Fruit fly (Drosophila melanogaster): Measurements from ENCODE around the gene Gr66a.

Gr66a gene

DNA sequence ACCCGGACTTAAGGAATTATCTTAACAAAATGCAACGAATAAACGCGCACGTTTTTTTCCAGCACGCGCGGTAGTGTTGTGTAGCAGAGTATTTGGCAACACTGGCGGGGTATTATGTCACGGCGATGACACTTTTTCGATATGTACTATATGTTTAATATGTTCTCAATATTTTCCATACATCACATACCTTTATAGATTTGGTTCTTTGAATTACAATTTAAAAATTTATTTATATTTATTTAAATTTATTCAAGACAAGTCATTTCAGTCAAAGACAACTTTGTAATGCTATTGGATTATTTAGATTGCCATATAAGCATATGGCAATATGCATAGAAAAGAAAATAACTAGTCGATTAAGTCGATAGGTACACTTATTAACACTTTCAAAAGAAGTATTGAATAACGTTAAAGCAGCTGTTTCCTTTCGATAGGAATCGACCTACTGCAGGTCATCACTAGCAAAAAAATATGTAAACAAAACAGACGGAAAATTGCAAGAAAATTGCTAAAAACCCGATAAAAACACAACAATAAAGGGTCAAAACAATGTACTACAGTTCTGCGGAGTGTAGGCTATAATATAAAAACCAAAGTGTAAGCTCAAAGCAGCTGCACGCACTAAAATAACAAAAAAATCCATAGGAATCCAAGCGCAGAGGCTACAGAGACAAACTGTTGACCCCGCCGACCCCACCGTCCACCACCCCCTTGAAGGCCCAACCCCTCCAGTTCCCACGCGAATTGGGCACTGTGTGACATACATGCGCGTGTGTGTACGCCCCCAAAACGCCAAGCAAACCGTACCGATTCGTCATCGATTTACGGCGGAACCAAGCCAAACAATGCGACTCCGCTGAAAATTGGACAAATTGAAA is 39.6 kb upstream of the Gr66a start, which contains the start of the genes CG7182 and GAPcenA (continued):
- peak; percentile 63 for TF ChIP-seq CG31627 (GFP tag; optimal IDR thresholded peaks at IDR 0.05)
- TF ChIP-seq pdm3 (GFP tag; optimal IDR thresholded peaks at IDR 0.05) = no peak
- TF ChIP-seq Lpt (GFP tag; optimal IDR thresholded peaks at IDR 0.05) = peak; percentile 36
- no peak for TF ChIP-seq Sox102F (GFP tag; optimal IDR thresholded peaks at IDR 0.05)
- TF ChIP-seq salr (GFP tag; optimal IDR thresholded peaks at IDR 0.05) = no peak
- peak; percentile 78 for TF ChIP-seq Ets96B (tag; optimal IDR thresholded peaks at IDR 0.05)
- no peak for TF ChIP-seq dsx (GFP tag; optimal IDR thresholded peaks at IDR 0.05; ENCODE audit: poor library complexity, severe bottlenecking)
- peak; percentile 75 for TF ChIP-seq topi (GFP tag; optimal IDR thresholded peaks at IDR 0.05)
- no peak for TF ChIP-seq CG6276 (GFP tag; optimal IDR thresholded peaks at IDR 0.05)
- peak; percentile 66 for TF ChIP-seq lz (GFP tag; optimal IDR thresholded peaks at IDR 0.05)
- peak; percentile 57 for TF ChIP-seq CG7368 (GFP tag; optimal IDR thresholded peaks at IDR 0.05)
- TF ChIP-seq CG6854 (GFP tag; optimal IDR thresholded peaks at IDR 0.05) = peak; percentile 28
- TF ChIP-seq cyc (GFP tag; optimal IDR thresholded peaks at IDR 0.05) = peak; percentile 64
- peak; percentile 97 for TF ChIP-seq svp (GFP tag)
- peak; percentile 62 for TF ChIP-seq CG6808 (GFP tag; optimal IDR thresholded peaks at IDR 0.05)
- TF ChIP-seq Met (GFP tag; optimal IDR thresholded peaks at IDR 0.05) = no peak
- no peak for TF ChIP-seq fd85E (GFP tag; optimal IDR thresholded peaks at IDR 0.05)
- no peak for TF ChIP-seq Ets21C (GFP tag; optimal IDR thresholded peaks at IDR 0.05)
- no peak for TF ChIP-seq dac (GFP tag; optimal IDR thresholded peaks at IDR 0.05)
- peak; percentile 77 for TF ChIP-seq CG8632 (GFP tag; optimal IDR thresholded peaks at IDR 0.05)
- no peak for TF ChIP-seq CG4318 (GFP tag; optimal IDR thresholded peaks at IDR 0.05)
- peak; percentile 46 for TF ChIP-seq CG8319 (GFP tag; optimal IDR thresholded peaks at IDR 0.05)

DNA sequence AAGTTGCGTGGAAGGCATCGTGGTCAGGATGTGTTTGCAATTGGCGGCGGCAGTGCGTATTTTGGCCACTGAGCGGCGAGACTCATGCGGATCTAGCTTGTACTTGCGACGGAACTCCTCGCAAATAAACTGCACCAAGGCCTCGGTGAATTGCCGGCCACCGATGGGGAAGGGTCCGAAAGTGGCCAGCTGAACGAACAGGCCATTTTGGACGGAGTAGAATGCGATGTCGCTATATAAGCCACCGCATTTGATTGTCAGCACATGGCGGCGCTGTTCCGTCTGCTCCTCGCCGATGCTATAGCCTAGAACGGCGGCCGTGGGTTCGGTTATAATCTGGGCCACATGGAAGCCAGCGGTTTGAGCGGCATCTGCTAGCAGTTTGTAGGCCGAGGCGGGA is 38.4 kb upstream of the Gr66a start:
- no peak for TF ChIP-seq Ets96B (tag; optimal IDR thresholded peaks at IDR 0.05)
- TF ChIP-seq lz (GFP tag; optimal IDR thresholded peaks at IDR 0.05) = no peak
- no peak for TF ChIP-seq CG10669 (GFP tag; optimal IDR thresholded peaks at IDR 0.05)
- no peak for TF ChIP-seq fd85E (GFP tag; optimal IDR thresholded peaks at IDR 0.05)
- TF ChIP-seq CG4318 (GFP tag; optimal IDR thresholded peaks at IDR 0.05) = no peak
- no peak for TF ChIP-seq CG9139 (GFP tag; optimal IDR thresholded peaks at IDR 0.05)
- no peak for TF ChIP-seq Sox102F (GFP tag; optimal IDR thresholded peaks at IDR 0.05)
- no peak for TF ChIP-seq CG7368 (GFP tag; optimal IDR thresholded peaks at IDR 0.05)
- no peak for TF ChIP-seq Hr38 (GFP tag; optimal IDR thresholded peaks at IDR 0.05)
- no peak for TF ChIP-seq CG3032 (tag; optimal IDR thresholded peaks at IDR 0.05)
- no peak for TF ChIP-seq net (GFP tag; optimal IDR thresholded peaks at IDR 0.05)
- TF ChIP-seq Hr4 (GFP tag; optimal IDR thresholded peaks at IDR 0.05) = no peak
- no peak for TF ChIP-seq CG8632 (GFP tag; optimal IDR thresholded peaks at IDR 0.05)
- TF ChIP-seq dac (GFP tag; optimal IDR thresholded peaks at IDR 0.05) = no peak
- no peak for TF ChIP-seq Eip75B (GFP tag; optimal IDR thresholded peaks at IDR 0.05)
- no peak for TF ChIP-seq pdm3 (GFP tag; optimal IDR thresholded peaks at IDR 0.05)
- no peak for TF ChIP-seq CG15336 (GFP tag; IDR thresholded peaks at IDR 0.05)
- no peak for TF ChIP-seq eg (GFP tag; IDR thresholded peaks at IDR 0.05)
- TF ChIP-seq fd59A (GFP tag; optimal IDR thresholded peaks at IDR 0.05) = no peak
- TF ChIP-seq esn (GFP tag; optimal IDR thresholded peaks at IDR 0.05) = no peak

DNA sequence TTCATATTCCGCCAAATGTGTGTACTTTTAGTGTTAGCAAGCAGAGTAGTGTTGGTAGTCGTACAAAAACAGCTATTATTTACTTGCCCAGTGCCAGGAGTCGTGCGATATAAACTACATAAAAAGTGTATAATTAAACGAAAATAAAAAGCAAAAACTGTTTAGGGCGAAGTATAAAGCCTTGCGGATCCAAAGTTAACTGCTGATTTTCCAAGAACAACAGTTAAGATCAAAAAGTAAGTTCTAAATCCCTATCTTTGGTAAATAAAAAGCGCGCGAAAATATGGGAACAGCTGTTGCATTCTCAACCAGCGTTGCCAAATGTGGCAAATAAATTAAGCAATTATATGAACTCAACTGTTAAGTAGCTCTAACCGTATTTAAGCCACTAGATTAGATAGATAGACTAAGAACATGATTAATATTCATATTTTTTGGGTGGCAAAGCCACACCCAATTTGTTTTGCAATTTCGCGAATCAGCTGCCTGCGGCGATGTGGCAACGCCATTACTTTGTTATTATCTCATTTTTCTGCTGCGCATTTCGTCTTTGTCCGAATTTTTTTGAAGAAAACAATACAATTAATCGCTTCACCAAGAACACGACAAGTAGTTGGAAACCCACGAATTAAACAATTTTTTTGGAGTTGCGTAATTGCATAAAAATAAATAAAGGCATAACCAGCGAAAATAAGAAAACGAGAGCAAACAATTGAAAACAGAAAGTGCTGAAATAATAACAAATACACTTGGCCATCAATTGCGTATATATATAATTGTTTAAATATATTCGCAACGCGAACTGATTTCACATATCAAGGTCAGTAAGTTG is 33.7 kb upstream of the Gr66a start, which contains the start of the genes Prim1 and CG7083:
Prim1 (plus strand) TSS at position 51 of the 832 bp plus-strand sequence.
CG7083 (plus strand) TSS at position 522 of the 832 bp plus-strand sequence.
- TF ChIP-seq Ets21C (GFP tag; optimal IDR thresholded peaks at IDR 0.05) = peak; percentile 52
- TF ChIP-seq Hr38 (GFP tag; optimal IDR thresholded peaks at IDR 0.05) = no peak
- peak; percentile 67 for TF ChIP-seq topi (GFP tag; optimal IDR thresholded peaks at IDR 0.05)
- peak; percentile 51 for TF ChIP-seq CG8319 (GFP tag; optimal IDR thresholded peaks at IDR 0.05)
- 0 out of 3 replicates have a peak, but pooled peaks have one; percentile 16 for TF ChIP-seq CG8119 (GFP tag; IDR thresholded peaks at IDR 0.05)
- TF ChIP-seq CG6163 (GFP tag; IDR thresholded peaks at IDR 0.05) = no peak; the same call in 2 of the 3 replicates
- peak; percentile 39; the same call in 1 of the 2 replicates for TF ChIP-seq CG15336 (GFP tag; IDR thresholded peaks at IDR 0.05)
- peak; percentile 28; the same call in 1 of the 2 replicates for TF ChIP-seq Gug (GFP tag; IDR thresholded peaks at IDR 0.05)
- TF ChIP-seq Blimp-1 (GFP tag; optimal IDR thresholded peaks at IDR 0.05) = peak; percentile 1
- peak; percentile 85 for TF ChIP-seq svp (GFP tag)
- TF ChIP-seq CG11762 (GFP tag; optimal IDR thresholded peaks at IDR 0.05; ENCODE audit: insufficient read depth) = peak; percentile 60
- TF ChIP-seq CG10669 (GFP tag; optimal IDR thresholded peaks at IDR 0.05) = peak; percentile 55
- peak; percentile 5 for TF ChIP-seq CG6854 (GFP tag; optimal IDR thresholded peaks at IDR 0.05)
- peak; percentile 54 for TF ChIP-seq CG6808 (GFP tag; optimal IDR thresholded peaks at IDR 0.05)
- TF ChIP-seq salr (GFP tag; optimal IDR thresholded peaks at IDR 0.05) = no peak
- peak; percentile 74 for TF ChIP-seq Eip75B (GFP tag; optimal IDR thresholded peaks at IDR 0.05)
- peak; percentile 93 for TF ChIP-seq vri (GFP tag; optimal IDR thresholded peaks at IDR 0.05)
- TF ChIP-seq fd85E (GFP tag; optimal IDR thresholded peaks at IDR 0.05) = no peak
- TF ChIP-seq Sox14 (GFP tag; optimal IDR thresholded peaks at IDR 0.05) = peak; percentile 95
- peak; percentile 45 for TF ChIP-seq CG6792 (GFP tag; optimal IDR thresholded peaks at IDR 0.05)
- TF ChIP-seq CG4318 (GFP tag; optimal IDR thresholded peaks at IDR 0.05) = no peak
- no peak for TF ChIP-seq CG11294 (GFP tag; IDR thresholded peaks at IDR 0.05)

Measured in whole organism, prepupa.